Worm (Caenorhabditis elegans) whole organism, mixed stage, embryonic: ENCODE results near the gene kcnl-4.

ENCODE experiments used
- M03D4.4 ChIP-seq: sonication (generic microtip); optimal IDR thresholded peaks from 2 replicates; lab custom pipeline; 2017; ENCODE audit warnings: mild to moderate bottlenecking, missing genetic modification characterization, missing compliant biosample characterization
- bed-3 ChIP-seq: fragments of 200-800 bp; sonication (Bioruptor generic); optimal IDR thresholded peaks from 3 replicates; lab custom pipeline; 2018; ENCODE audit warnings: mild to moderate bottlenecking, missing genetic modification characterization, moderate library complexity, missing compliant biosample characterization
- blmp-1 ChIP-seq: fragments of 150-350 bp; optimal IDR thresholded peaks from 2 replicates; lab custom pipeline; 2014; ENCODE audit warnings: missing biosample characterization, missing genetic modification characterization
- ceh-43 ChIP-seq: fragments of 200-800 bp; sonication (Bioruptor generic); optimal IDR thresholded peaks from 2 replicates; lab custom pipeline; 2018; ENCODE audit warnings: mild to moderate bottlenecking, missing genetic modification characterization, moderate library complexity, missing compliant biosample characterization
- ceh-83 ChIP-seq: fragments of 200-800 bp; sonication (Bioruptor generic); optimal IDR thresholded peaks from 2 replicates; lab custom pipeline; 2018; ENCODE audit warnings: mild to moderate bottlenecking, missing genetic modification characterization, missing compliant biosample characterization
- cnd-1 ChIP-seq: fragments of 200-800 bp; sonication (Bioruptor generic); optimal IDR thresholded peaks from 2 replicates; lab custom pipeline; 2018; ENCODE audit warnings: mild to moderate bottlenecking, missing genetic modification characterization, missing compliant biosample characterization
- drap-1 ChIP-seq: fragments of 200-800 bp; sonication (Bioruptor generic); optimal IDR thresholded peaks from 3 replicates; lab custom pipeline; 2018; ENCODE audit warnings: mild to moderate bottlenecking, missing genetic modification characterization, missing compliant biosample characterization
- flh-1 ChIP-seq: fragments of 200-800 bp; sonication (Bioruptor generic); optimal IDR thresholded peaks from 2 replicates; lab custom pipeline; 2018; ENCODE audit warnings: mild to moderate bottlenecking, missing genetic modification characterization, moderate library complexity, missing compliant biosample characterization
- ham-2 ChIP-seq: fragments of 200-800 bp; sonication (Bioruptor generic); optimal IDR thresholded peaks from 2 replicates; lab custom pipeline; 2018; ENCODE audit warnings: mild to moderate bottlenecking, missing genetic modification characterization, missing compliant biosample characterization
- hlh-1 ChIP-seq: fragments of 150-350 bp; optimal IDR thresholded peaks from 2 replicates; lab custom pipeline; 2014; ENCODE audit warnings: missing biosample characterization, missing genetic modification reagents, missing genetic modification characterization
- lin-13 ChIP-seq: fragments of 150-350 bp; optimal IDR thresholded peaks from 2 replicates; lab custom pipeline; 2014; ENCODE audit warnings: missing biosample characterization, missing genetic modification characterization
- lin-32 ChIP-seq: fragments of 200-800 bp; sonication (Bioruptor generic); optimal IDR thresholded peaks from 2 replicates; lab custom pipeline; 2018; ENCODE audit warnings: mild to moderate bottlenecking, missing genetic modification characterization, missing compliant biosample characterization
- lsy-2 ChIP-seq: fragments of 150-350 bp; optimal IDR thresholded peaks from 2 replicates; lab custom pipeline; 2014; ENCODE audit warnings: missing biosample characterization, missing genetic modification characterization
- mab-5 ChIP-seq: fragments of 150-350 bp; optimal IDR thresholded peaks from 2 replicates; lab custom pipeline; 2014; ENCODE audit warnings: missing biosample characterization, missing genetic modification characterization
- mep-1 ChIP-seq: fragments of 150-350 bp; optimal IDR thresholded peaks from 2 replicates; lab custom pipeline; 2017; ENCODE audit warnings: missing biosample characterization, missing genetic modification reagents, missing genetic modification characterization, inconsistent platforms
- mls-2 ChIP-seq: sonication (generic microtip); optimal IDR thresholded peaks from 2 replicates; lab custom pipeline; 2016; ENCODE audit warnings: mild to moderate bottlenecking, missing genetic modification characterization, moderate library complexity, missing compliant biosample characterization
- nhr-12 ChIP-seq: fragments of 150-350 bp; optimal IDR thresholded peaks from 2 replicates; lab custom pipeline; 2014; ENCODE audit warnings: missing biosample characterization, missing genetic modification characterization
- nhr-2 ChIP-seq: fragments of 150-350 bp; optimal IDR thresholded peaks from 2 replicates; lab custom pipeline; 2014; ENCODE audit warnings: missing biosample characterization, missing genetic modification characterization
- nhr-237 ChIP-seq: fragments of 150-350 bp; optimal IDR thresholded peaks from 2 replicates; lab custom pipeline; 2014; ENCODE audit warnings: missing biosample characterization, missing genetic modification characterization
- nhr-28 ChIP-seq: fragments of 150-350 bp; optimal IDR thresholded peaks from 2 replicates; lab custom pipeline; 2014; ENCODE audit warnings: missing biosample characterization, missing genetic modification characterization
- nhr-76 ChIP-seq: sonication (generic microtip); optimal IDR thresholded peaks from 2 replicates; lab custom pipeline; 2017; ENCODE audit warnings: missing biosample characterization, missing genetic modification characterization
- pha-4 ChIP-seq: fragments of 150-350 bp; optimal IDR thresholded peaks from 2 replicates; lab custom pipeline; 2018; ENCODE audit warnings: missing biosample characterization, missing genetic modification reagents, missing genetic modification characterization
- sem-2 ChIP-seq: fragments of 200-800 bp; sonication (Bioruptor generic); optimal IDR thresholded peaks from 2 replicates; lab custom pipeline; 2018; ENCODE audit warnings: mild to moderate bottlenecking, missing genetic modification characterization, missing compliant biosample characterization
- sptf-1 ChIP-seq: sonication (generic microtip); optimal IDR thresholded peaks from 2 replicates; lab custom pipeline; 2017; ENCODE audit warnings: mild to moderate bottlenecking, missing genetic modification characterization, moderate library complexity, missing compliant biosample characterization
- unc-120 ChIP-seq: sonication (generic microtip); optimal IDR thresholded peaks from 2 replicates; lab custom pipeline; 2017; ENCODE audit warnings: missing genetic modification characterization, missing compliant biosample characterization; ENCODE audit not compliant: poor library complexity, severe bottlenecking
- unc-39 ChIP-seq: fragments of 150-350 bp; optimal IDR thresholded peaks from 2 replicates; lab custom pipeline; 2014; ENCODE audit warnings: missing biosample characterization, missing genetic modification characterization
- unc-62 ChIP-seq: fragments of 150-350 bp; optimal IDR thresholded peaks from 2 replicates; lab custom pipeline; 2014; ENCODE audit warnings: missing biosample characterization, missing genetic modification reagents, missing genetic modification characterization
- zip-8 ChIP-seq: fragments of 150-350 bp; optimal IDR thresholded peaks from 2 replicates; lab custom pipeline; 2014; ENCODE audit warnings: missing biosample characterization, missing genetic modification characterization
- ztf-11 ChIP-seq: fragments of 150-350 bp; optimal IDR thresholded peaks from 2 replicates; lab custom pipeline; 2014; ENCODE audit warnings: missing biosample characterization, missing genetic modification characterization

The kcnl-4 gene

DNA sequence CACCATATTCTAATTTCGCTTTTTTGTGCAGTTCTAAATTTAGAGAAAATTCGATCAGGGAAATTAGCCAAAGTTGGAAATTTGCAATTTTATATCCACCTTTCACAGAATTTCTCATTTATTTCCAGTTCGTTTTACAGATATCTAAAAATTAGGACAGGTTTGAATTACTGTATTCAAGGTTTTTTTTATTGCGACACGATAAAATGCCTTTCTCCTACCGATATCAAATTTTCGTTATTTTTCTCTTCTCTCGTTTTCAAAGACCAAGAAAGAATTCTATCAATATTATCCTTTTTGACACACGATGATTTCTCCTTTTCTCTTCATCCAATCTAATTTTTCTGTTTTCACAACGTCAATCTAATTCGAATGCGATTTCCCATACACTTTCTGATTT is 15.7 kb downstream of the kcnl-4 start, which contains the start of gene C53A5.13:
Gene C53A5.13, plus strand, starts transcription at position 301 of the 400 bp plus-strand sequence.
- TF ChIP-seq unc-39 (no peak), nhr-12 (no peak), zip-8 (no peak)

DNA sequence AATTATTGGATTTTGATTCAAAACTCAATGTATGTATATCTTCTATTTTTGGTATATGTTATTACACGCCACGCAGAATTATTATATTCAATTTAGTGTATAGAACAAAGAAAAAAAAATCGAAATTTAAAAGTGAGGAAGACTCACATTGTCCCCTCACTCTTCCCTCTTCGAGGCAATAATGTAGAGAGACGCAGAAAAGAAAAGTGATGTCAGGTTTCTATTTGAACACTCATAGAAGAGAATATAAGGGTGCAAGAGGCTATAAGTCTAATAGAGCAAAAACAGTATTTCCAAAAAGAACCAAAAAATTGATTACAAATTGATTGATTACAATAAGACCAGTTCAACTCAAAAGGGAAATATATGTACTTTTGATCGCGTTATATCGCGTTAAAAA is 17.6 kb downstream of the kcnl-4 start:
- no peak for TF ChIP-seq mab-5 (tag; lab: Kevin White, UChicago)
- TF ChIP-seq cnd-1, result no peak
- no peak for TF ChIP-seq drap-1
- TF ChIP-seq nhr-2 (tag; lab: Kevin White, UChicago), result no peak
- peak; percentile 9 for TF ChIP-seq unc-120 (tag; lab: Kevin White, UChicago)

DNA sequence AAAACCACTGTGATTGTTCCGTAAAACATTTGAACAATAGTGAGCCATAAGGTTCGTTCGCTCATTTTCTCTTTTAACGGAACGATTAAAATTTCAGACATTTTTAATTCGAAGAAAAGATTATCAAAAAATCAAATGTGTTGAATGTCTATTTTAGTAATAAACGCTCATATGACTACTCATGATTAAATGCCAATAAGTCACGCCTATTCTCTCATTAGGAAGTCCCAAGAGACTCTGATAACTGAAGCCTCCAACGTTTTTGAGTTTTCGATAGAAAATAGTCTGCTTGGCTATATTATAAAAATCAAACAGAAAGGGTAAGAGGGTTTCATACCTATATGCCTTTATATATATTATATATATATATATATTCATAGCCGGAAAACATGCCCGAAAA is 25.3 kb downstream of the kcnl-4 start, which contains the start of gene srg-47:
Gene srg-47, minus strand, starts transcription at position 101 of the 400 bp plus-strand sequence.
- TF ChIP-seq sptf-1 (no peak), nhr-2 (tag; lab: Kevin White, UChicago) (no peak), unc-39 (no peak), ceh-43 (no peak), lin-13 (tag; lab: Kevin White, UChicago) (no peak), mab-5 (tag; lab: Kevin White, UChicago) (no peak), ceh-83 (GFP tag; lab: Kevin White, UChicago) (no peak), lin-32 (GFP tag; lab: Kevin White, UChicago) (no peak), M03D4.4 (tag; lab: Kevin White, UChicago) (no peak), hlh-1 (tag; lab: Kevin White, UChicago) (no peak), pha-4 (tag; lab: Kevin White, UChicago) (no peak), unc-120 (tag; lab: Kevin White, UChicago) (no peak)

DNA sequence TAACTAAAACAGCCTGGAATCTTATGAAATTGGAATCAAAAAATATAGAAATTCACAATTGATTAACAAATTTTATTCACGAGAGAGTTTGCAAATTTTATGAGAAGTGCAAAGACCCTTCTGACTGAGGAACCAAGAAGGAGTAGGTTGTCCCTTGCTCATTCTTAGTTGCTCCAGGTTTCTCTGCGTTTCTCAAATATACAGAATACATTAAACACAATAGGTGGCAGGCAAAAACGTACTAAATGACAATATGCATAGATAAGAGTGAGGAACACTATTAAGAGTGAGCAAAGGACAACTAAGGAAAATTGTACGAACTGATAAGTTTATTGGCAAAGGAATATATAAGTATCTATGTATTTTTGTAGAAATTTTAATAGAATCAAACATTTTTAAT is 27.8 kb downstream of the kcnl-4 start, which contains the start of gene C53A5.9:
Gene C53A5.9, minus strand, starts transcription at position 101 of the 400 bp plus-strand sequence.
- TF ChIP-seq ham-2 (no peak), nhr-2 (tag; lab: Kevin White, UChicago) (no peak), unc-62 (no peak), zip-8 (no peak), sem-2 (GFP tag; lab: Kevin White, UChicago) (no peak), nhr-237 (no peak), nhr-12 (no peak), M03D4.4 (tag; lab: Kevin White, UChicago) (no peak), nhr-28 (tag; lab: Kevin White, UChicago) (no peak), lin-32 (GFP tag; lab: Kevin White, UChicago) (no peak), blmp-1 (tag; lab: Kevin White, UChicago) (no peak), pha-4 (tag; lab: Kevin White, UChicago) (no peak), ceh-83 (GFP tag; lab: Kevin White, UChicago) (no peak), unc-39 (no peak), flh-1 (no peak), mep-1 (tag; lab: Kevin White, UChicago) (no peak), mls-2 (tag; lab: Kevin White, UChicago) (no peak), lsy-2 (no peak)

DNA sequence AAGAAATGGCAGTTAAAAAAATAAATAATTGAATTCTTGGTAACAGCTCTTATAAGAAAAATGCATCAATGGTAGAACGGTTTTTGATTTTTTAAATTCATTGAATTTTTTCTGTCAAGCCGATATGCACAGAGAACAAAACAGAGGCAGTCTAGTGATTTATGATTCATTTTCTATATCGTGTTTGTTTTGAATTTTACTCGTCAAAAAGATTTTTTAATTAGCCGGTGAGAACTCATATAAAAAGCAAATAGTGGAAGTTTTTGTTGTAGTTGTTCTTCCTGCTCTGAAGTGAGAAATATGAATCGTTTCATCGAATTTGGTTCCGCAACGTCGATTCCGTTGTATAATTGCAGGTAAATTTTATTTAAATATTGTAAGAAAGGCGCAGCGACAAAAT is 28.4 kb downstream of the kcnl-4 start, which contains the start of gene srt-32:
Gene srt-32, plus strand, starts transcription at position 301 of the 400 bp plus-strand sequence.
- TF ChIP-seq zip-8 (no peak), ztf-11 (tag; lab: Kevin White, UChicago) (no peak), nhr-76 (tag; lab: Kevin White, UChicago) (no peak), ceh-43 (no peak), bed-3 (GFP tag; lab: Kevin White, UChicago) (no peak), pha-4 (tag; lab: Kevin White, UChicago) (no peak), mep-1 (tag; lab: Kevin White, UChicago) (no peak), nhr-28 (tag; lab: Kevin White, UChicago) (no peak), sem-2 (GFP tag; lab: Kevin White, UChicago) (no peak), ham-2 (no peak), ceh-83 (GFP tag; lab: Kevin White, UChicago) (no peak), lin-13 (tag; lab: Kevin White, UChicago) (no peak)

DNA sequence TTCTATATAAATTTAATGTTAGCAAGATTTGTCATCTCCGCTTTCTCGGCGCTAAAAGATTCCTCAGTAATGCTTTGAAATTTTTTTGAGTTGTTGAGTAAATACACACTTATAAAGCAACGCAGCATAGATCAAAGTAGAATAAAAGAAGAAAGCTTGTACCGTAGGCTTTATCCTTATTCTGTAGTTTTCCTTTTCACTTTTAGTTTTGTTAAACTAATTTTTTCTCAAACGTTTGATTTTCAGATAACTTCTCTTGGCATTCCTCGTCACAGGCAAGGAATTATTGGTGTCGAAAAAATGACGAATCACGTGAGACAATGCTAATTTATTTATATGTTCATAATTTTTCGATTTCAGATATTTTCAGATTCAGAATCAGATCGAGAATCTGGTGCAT is 31.7 kb downstream of the kcnl-4 start, which contains the start of gene C53A5.11:
Gene C53A5.11, plus strand, starts transcription at position 301 of the 400 bp plus-strand sequence.
- TF ChIP-seq drap-1 (no peak), nhr-12 (no peak), mep-1 (tag; lab: Kevin White, UChicago) (no peak), sptf-1 (no peak)
